Fruit fly (Drosophila melanogaster) Kc167 (cell line): ENCODE results near the gene CG7290.

ENCODE experiments used
- Myc ChIP-seq: fragments of >200 bp; optimal IDR thresholded peaks from 2 replicates; lab custom pipeline; 2017; ENCODE audit warnings: missing external identifiers
- h ChIP-seq: fragments of >200 bp; optimal IDR thresholded peaks from 3 replicates; lab custom pipeline; 2018; ENCODE audit warnings: missing external identifiers
- psq ChIP-seq: fragments of >200 bp; optimal IDR thresholded peaks from 2 replicates; lab custom pipeline; 2017; ENCODE audit warnings: missing external identifiers

dm6 chr3L:20201538-20201937 lies 4.3 kb downstream of the CG7290 start, which contains the start of gene obst-F:
- TF ChIP-seq h (lab: Kevin White, UChicago) (no peak), psq (lab: Kevin White, UChicago) (no peak), Myc (lab: Kevin White, UChicago) (no peak)
